Worm (Caenorhabditis elegans) whole organism, late embryonic: ENCODE measurements around the gene cdk-1.

Experiments
- C38D4.7 ChIP-seq: fragments of 200-800 bp; sonication (Bioruptor generic); optimal IDR thresholded peaks from 2 replicates; lab custom pipeline; 2018; ENCODE audit warnings: mild to moderate bottlenecking, missing genetic modification characterization, moderate library complexity, missing compliant biosample characterization
- K02D7.2 ChIP-seq: sonication (generic microtip); optimal IDR thresholded peaks from 2 replicates; lab custom pipeline; 2017; ENCODE audit warnings: mild to moderate bottlenecking, missing genetic modification characterization, missing compliant biosample characterization
- K09A11.1 ChIP-seq: sonication (generic microtip); optimal IDR thresholded peaks from 2 replicates; lab custom pipeline; 2017; ENCODE audit warnings: antibody characterized with exemption, mild to moderate bottlenecking, missing genetic modification characterization, missing compliant biosample characterization; ENCODE audit not compliant: insufficient read depth
- ahr-1 ChIP-seq: sonication (generic microtip); optimal IDR thresholded peaks from 2 replicates; lab custom pipeline; 2016; ENCODE audit warnings: missing genetic modification characterization, missing compliant biosample characterization
- ama-1 ChIP-seq: fragments of 150-350 bp; optimal IDR thresholded peaks from 2 replicates; lab custom pipeline; 2014
- ceh-14 ChIP-seq: sonication (generic microtip); optimal IDR thresholded peaks from 2 replicates; lab custom pipeline; 2016; ENCODE audit warnings: missing genotype, missing genetic modification characterization, missing compliant biosample characterization
- ceh-22 ChIP-seq: sonication (generic microtip); optimal IDR thresholded peaks from 2 replicates; lab custom pipeline; 2017; ENCODE audit warnings: missing biosample characterization, missing genetic modification characterization
- ceh-31 ChIP-seq: sonication (generic microtip); optimal IDR thresholded peaks from 2 replicates; lab custom pipeline; 2016; ENCODE audit warnings: missing genetic modification characterization, missing compliant biosample characterization
- ceh-34 ChIP-seq: sonication (generic microtip); optimal IDR thresholded peaks from 2 replicates; lab custom pipeline; 2016; ENCODE audit warnings: mild to moderate bottlenecking, missing genetic modification characterization, missing compliant biosample characterization
- ceh-45 ChIP-seq: fragments of 200-800 bp; sonication (Bioruptor generic); IDR thresholded peaks from 2 replicates; pipeline ENCODE4 v1.3.6; 2022; ENCODE audit warnings: missing genetic modification reagents, missing genetic modification characterization, missing compliant biosample characterization
- ceh-6 ChIP-seq: fragments of 200-800 bp; sonication (Bioruptor generic); optimal IDR thresholded peaks from 2 replicates; lab custom pipeline; 2018; ENCODE audit warnings: mild to moderate bottlenecking, missing genetic modification characterization, missing compliant biosample characterization
- dmd-4 ChIP-seq: sonication (generic microtip); optimal IDR thresholded peaks from 2 replicates; lab custom pipeline; 2016; ENCODE audit warnings: borderline replicate concordance, missing genetic modification characterization, missing compliant biosample characterization
- dve-1 ChIP-seq: sonication (generic microtip); optimal IDR thresholded peaks from 2 replicates; lab custom pipeline; 2017; ENCODE audit warnings: antibody characterized with exemption, mild to moderate bottlenecking, missing genetic modification characterization, missing compliant biosample characterization
- elt-2 ChIP-seq: sonication (generic microtip); optimal IDR thresholded peaks from 2 replicates; lab custom pipeline; 2016; ENCODE audit warnings: missing genetic modification reagents, missing genetic modification characterization, missing compliant biosample characterization
- elt-4 ChIP-seq: sonication (generic microtip); optimal IDR thresholded peaks from 2 replicates; lab custom pipeline; 2016; ENCODE audit warnings: missing genetic modification characterization, missing compliant biosample characterization
- ets-4 ChIP-seq: sonication (generic microtip); optimal IDR thresholded peaks from 2 replicates; lab custom pipeline; 2016; ENCODE audit warnings: missing genetic modification characterization, missing compliant biosample characterization
- eyg-1 ChIP-seq: sonication (generic microtip); optimal IDR thresholded peaks from 2 replicates; lab custom pipeline; 2016; ENCODE audit warnings: missing genotype, missing genetic modification characterization, missing compliant biosample characterization
- fax-1 ChIP-seq: sonication (generic microtip); optimal IDR thresholded peaks from 2 replicates; lab custom pipeline; 2016; ENCODE audit warnings: missing genotype, missing genetic modification characterization, missing compliant biosample characterization
- fkh-10 ChIP-seq: fragments of 150-350 bp; optimal IDR thresholded peaks from 2 replicates; lab custom pipeline; 2014; ENCODE audit warnings: missing biosample characterization, missing genetic modification reagents, missing genetic modification characterization
- fkh-6 ChIP-seq: sonication (generic microtip); optimal IDR thresholded peaks from 2 replicates; lab custom pipeline; 2016; ENCODE audit warnings: missing genetic modification characterization, missing compliant biosample characterization
- gmeb-2 ChIP-seq: sonication (generic microtip); optimal IDR thresholded peaks from 2 replicates; lab custom pipeline; 2016; ENCODE audit warnings: missing genetic modification characterization, inconsistent platforms, missing compliant biosample characterization
- hlh-13 ChIP-seq: fragments of 200-800 bp; sonication (Bioruptor generic); optimal IDR thresholded peaks from 2 replicates; lab custom pipeline; 2018; ENCODE audit warnings: mild to moderate bottlenecking, missing genetic modification characterization, missing compliant biosample characterization
- hlh-15 ChIP-seq: sonication (generic microtip); optimal IDR thresholded peaks from 2 replicates; lab custom pipeline; 2016; ENCODE audit warnings: missing genetic modification characterization, missing compliant biosample characterization
- hlh-6 ChIP-seq: sonication (generic microtip); optimal IDR thresholded peaks from 2 replicates; lab custom pipeline; 2016; ENCODE audit warnings: missing genotype, missing genetic modification characterization, missing compliant biosample characterization
- hlh-8 ChIP-seq: sonication (generic microtip); optimal IDR thresholded peaks from 2 replicates; lab custom pipeline; 2016; ENCODE audit warnings: missing genotype, missing genetic modification characterization, missing compliant biosample characterization
- lim-6 ChIP-seq: sonication (generic microtip); optimal IDR thresholded peaks from 2 replicates; lab custom pipeline; 2016; ENCODE audit warnings: missing genetic modification characterization, missing compliant biosample characterization
- lin-11 ChIP-seq: fragments of 200-800 bp; sonication (Bioruptor generic); optimal IDR thresholded peaks from 2 replicates; lab custom pipeline; 2018; ENCODE audit warnings: mild to moderate bottlenecking, missing genetic modification characterization, missing compliant biosample characterization
- mec-3 ChIP-seq: sonication (generic microtip); optimal IDR thresholded peaks from 2 replicates; lab custom pipeline; 2016; ENCODE audit warnings: borderline replicate concordance, missing genetic modification characterization, missing compliant biosample characterization
- nhr-11 ChIP-seq: fragments of 150-350 bp; optimal IDR thresholded peaks from 2 replicates; lab custom pipeline; 2014; ENCODE audit warnings: missing biosample characterization, missing genetic modification characterization
- npax-4 ChIP-seq: sonication (generic microtip); optimal IDR thresholded peaks from 2 replicates; lab custom pipeline; 2016; ENCODE audit warnings: missing genetic modification characterization, missing compliant biosample characterization
- odd-2 ChIP-seq: sonication (generic microtip); optimal IDR thresholded peaks from 2 replicates; lab custom pipeline; 2017; ENCODE audit warnings: antibody characterized with exemption, mild to moderate bottlenecking, missing genetic modification characterization, missing compliant biosample characterization
- pag-3 ChIP-seq: sonication (generic microtip); optimal IDR thresholded peaks from 2 replicates; lab custom pipeline; 2016; ENCODE audit warnings: missing compliant biosample characterization, missing genetic modification characterization, borderline replicate concordance
- pax-1 ChIP-seq: fragments of 150-350 bp; optimal IDR thresholded peaks from 2 replicates; lab custom pipeline; 2014; ENCODE audit warnings: missing biosample characterization, missing genetic modification characterization
- pha-2 ChIP-seq: sonication (generic microtip); optimal IDR thresholded peaks from 2 replicates; lab custom pipeline; 2017; ENCODE audit warnings: mild to moderate bottlenecking, missing genetic modification characterization, missing compliant biosample characterization
- pqm-1 ChIP-seq: sonication (generic microtip); optimal IDR thresholded peaks from 2 replicates; lab custom pipeline; 2016; ENCODE audit warnings: missing genetic modification characterization, missing compliant biosample characterization
- pros-1 ChIP-seq: fragments of 150-350 bp; optimal IDR thresholded peaks from 2 replicates; lab custom pipeline; 2014; ENCODE audit warnings: missing biosample characterization, missing genetic modification reagents, missing genetic modification characterization
- ref-2 ChIP-seq: sonication (generic microtip); optimal IDR thresholded peaks from 2 replicates; lab custom pipeline; 2016; ENCODE audit warnings: missing genetic modification characterization, missing compliant biosample characterization
- sox-4 ChIP-seq: sonication (generic microtip); optimal IDR thresholded peaks from 2 replicates; lab custom pipeline; 2017; ENCODE audit warnings: mild to moderate bottlenecking, missing genetic modification characterization, inconsistent platforms, missing compliant biosample characterization
- ttx-3 ChIP-seq: sonication (generic microtip); optimal IDR thresholded peaks from 2 replicates; lab custom pipeline; 2016; ENCODE audit warnings: missing genetic modification reagents, missing genetic modification characterization, missing compliant biosample characterization
- unc-42 ChIP-seq: sonication (generic microtip); optimal IDR thresholded peaks from 2 replicates; lab custom pipeline; 2016; ENCODE audit warnings: missing genotype, missing genetic modification characterization, missing compliant biosample characterization
- unc-55 ChIP-seq: sonication (generic microtip); optimal IDR thresholded peaks from 2 replicates; lab custom pipeline; 2017; ENCODE audit warnings: missing biosample characterization, missing genetic modification reagents, missing genetic modification characterization
- unc-86 ChIP-seq: sonication (generic microtip); optimal IDR thresholded peaks from 2 replicates; lab custom pipeline; 2016; ENCODE audit warnings: missing genetic modification characterization, missing compliant biosample characterization
- ztf-16 ChIP-seq: sonication (generic microtip); optimal IDR thresholded peaks from 2 replicates; lab custom pipeline; 2017; ENCODE audit warnings: missing genetic modification characterization, missing compliant biosample characterization

Gene cdk-1

ce11 chrIII:9767095-9767494 lies 19.8 kb downstream of the cdk-1 start:
- TF ChIP-seq sox-4 (no peak), pax-1 (tag; lab: Kevin White, UChicago) (no peak), ref-2 (tag; lab: Kevin White, UChicago) (peak; percentile 43), mec-3 (tag; lab: Kevin White, UChicago) (peak; percentile 37), dmd-4 (tag; lab: Kevin White, UChicago) (no peak), hlh-8 (no peak), hlh-15 (tag; lab: Kevin White, UChicago) (no peak), nhr-11 (tag; lab: Kevin White, UChicago) (no peak)

- TF ChIP-seq pros-1 (tag; lab: Kevin White, UChicago): no peak
- TF ChIP-seq K02D7.2: no peak
- no peak for TF ChIP-seq ceh-31 (tag; lab: Kevin White, UChicago)
- no peak for TF ChIP-seq unc-86 (tag; lab: Kevin White, UChicago)
- TF ChIP-seq K09A11.1 (tag; lab: Kevin White, UChicago): no peak
- no peak for TF ChIP-seq elt-2 (tag; lab: Kevin White, UChicago)
- TF ChIP-seq ceh-14 (tag; lab: Kevin White, UChicago): no peak
- TF ChIP-seq eyg-1 (tag; lab: Kevin White, UChicago): no peak
- no peak for TF ChIP-seq hlh-6 (tag; lab: Kevin White, UChicago)
- no peak for TF ChIP-seq ets-4
- no peak for TF ChIP-seq hlh-13 (GFP tag; lab: Kevin White, UChicago)
- no peak for TF ChIP-seq ahr-1 (tag; lab: Kevin White, UChicago)
These were observed 20.8 kb downstream of the cdk-1 start for ce11 chrIII:9768023-9768422.

- no peak for TF ChIP-seq elt-4
- no peak for TF ChIP-seq gmeb-2 (tag; lab: Kevin White, UChicago)
- TF ChIP-seq ama-1 (lab: Kevin White, UChicago): no peak
These were observed 23.3 kb downstream of the cdk-1 start for ce11 chrIII:9770590-9770989.

- no peak for TF ChIP-seq unc-42
- no peak for TF ChIP-seq npax-4
- no peak for TF ChIP-seq pag-3 (tag; lab: Kevin White, UChicago)
- TF ChIP-seq dmd-4 (tag; lab: Kevin White, UChicago): no peak
- no peak for TF ChIP-seq ceh-34 (tag; lab: Kevin White, UChicago)
- no peak for TF ChIP-seq K02D7.2
- TF ChIP-seq unc-86 (tag; lab: Kevin White, UChicago): no peak
- TF ChIP-seq hlh-15 (tag; lab: Kevin White, UChicago): no peak
- TF ChIP-seq nhr-11 (tag; lab: Kevin White, UChicago): no peak
- no peak for TF ChIP-seq ttx-3 (tag; lab: Kevin White, UChicago)
- no peak for TF ChIP-seq C38D4.7 (GFP tag; lab: Kevin White, UChicago)
- TF ChIP-seq fkh-6 (tag; lab: Kevin White, UChicago): no peak
- no peak for TF ChIP-seq unc-55 (GFP tag; lab: Kevin White, UChicago)
- no peak for TF ChIP-seq odd-2
- TF ChIP-seq, all 69 proteins: peak for 0
These were observed 25.1 kb downstream of the cdk-1 start for ce11 chrIII:9772394-9772793.

ce11 chrIII:9775916-9776315 lies 28.6 kb downstream of the cdk-1 start:
- TF ChIP-seq ceh-22 (no peak), fkh-10 (no peak), pha-2 (no peak)

- no peak for TF ChIP-seq K02D7.2
- TF ChIP-seq lim-6 (tag; lab: Kevin White, UChicago): no peak
- no peak for TF ChIP-seq ceh-6 (GFP tag; lab: Kevin White, UChicago)
- TF ChIP-seq ttx-3 (tag; lab: Kevin White, UChicago): no peak
- no peak for TF ChIP-seq pqm-1 (tag; lab: Kevin White, UChicago)
- TF ChIP-seq ztf-16: no peak
- TF ChIP-seq ceh-45 (GFP tag; lab: Robert Waterston, UW): no peak
- peak; percentile 16 for TF ChIP-seq ceh-31 (tag; lab: Kevin White, UChicago)
- no peak for TF ChIP-seq pros-1 (tag; lab: Kevin White, UChicago)
- no peak for TF ChIP-seq fax-1 (tag; lab: Kevin White, UChicago)
- TF ChIP-seq lin-11 (tag; lab: Kevin White, UChicago): no peak
- TF ChIP-seq dve-1 (tag; lab: Kevin White, UChicago): no peak
- no peak for TF ChIP-seq fkh-10
- peak; percentile 43 for TF ChIP-seq pax-1 (tag; lab: Kevin White, UChicago)
These were observed 29.1 kb downstream of the cdk-1 start, which contains the start of gene usp-46 for ce11 chrIII:9776323-9776722. Gene usp-46 (plus strand): TSS chrIII:9776623.
